Worm (Caenorhabditis elegans) whole organism, L2 larva: Measurements from ENCODE around the gene nhr-197.
"Not testable (repeated sequence)": the region's sequence is repeated elsewhere in the genome, so short reads cannot be mapped to it uniquely, and the experiment has no call there.

ENCODE experiments used
- C34F6.9 ChIP-seq: fragments of 150-350 bp; optimal IDR thresholded peaks from 2 replicates; lab custom pipeline; 2014; ENCODE audit warnings: missing biosample characterization, missing genetic modification characterization
- alr-1 ChIP-seq: fragments of 150-350 bp; optimal IDR thresholded peaks from 2 replicates; lab custom pipeline; 2014; ENCODE audit warnings: missing biosample characterization, missing genetic modification characterization
- blmp-1 ChIP-seq: sonication (generic microtip); optimal IDR thresholded peaks from 2 replicates; lab custom pipeline; 2017; ENCODE audit warnings: missing genetic modification characterization, mild to moderate bottlenecking, missing compliant biosample characterization, antibody characterized with exemption, moderate library complexity; ENCODE audit not compliant: insufficient read depth
- ceh-16 ChIP-seq: fragments of 150-350 bp; optimal IDR thresholded peaks from 2 replicates; lab custom pipeline; 2014; ENCODE audit warnings: missing biosample characterization, missing genetic modification characterization
- ceh-82 ChIP-seq: fragments of 150-350 bp; optimal IDR thresholded peaks from 2 replicates; lab custom pipeline; 2014; ENCODE audit warnings: missing biosample characterization, missing genetic modification characterization
- dmd-4 ChIP-seq: sonication (generic microtip); optimal IDR thresholded peaks from 2 replicates; lab custom pipeline; 2017; ENCODE audit warnings: missing biosample characterization, missing genetic modification characterization
- elt-3 ChIP-seq: sonication (generic microtip); optimal IDR thresholded peaks from 2 replicates; lab custom pipeline; 2017; ENCODE audit warnings: missing biosample characterization, missing genetic modification characterization
- lin-13 ChIP-seq: fragments of 150-350 bp; optimal IDR thresholded peaks from 2 replicates; lab custom pipeline; 2014; ENCODE audit warnings: missing biosample characterization, missing genetic modification reagents, missing genetic modification characterization
- lin-39 ChIP-seq: fragments of 150-350 bp; optimal IDR thresholded peaks from 2 replicates; lab custom pipeline; 2014; ENCODE audit warnings: missing biosample characterization, missing genetic modification reagents, missing genetic modification characterization
- lsy-2 ChIP-seq, 2 experiments: fragments of 150-350 bp in 1 of 2; sonication (generic microtip) in 1 of 2; optimal IDR thresholded peaks; 2 replicates each; lab custom pipeline; 2014 to 2017; ENCODE audit warnings: missing biosample characterization in 2 of 2, missing genetic modification characterization in 2 of 2
- mab-5 ChIP-seq: fragments of 150-350 bp; optimal IDR thresholded peaks from 2 replicates; lab custom pipeline; 2014; ENCODE audit warnings: missing biosample characterization, missing genetic modification characterization
- mbf-1 ChIP-seq: sonication (generic microtip); optimal IDR thresholded peaks from 2 replicates; lab custom pipeline; 2017; ENCODE audit warnings: missing biosample characterization, missing genetic modification characterization
- mdl-1 ChIP-seq, 2 experiments: fragments of 150-350 bp in 1 of 2; sonication (generic microtip) in 1 of 2; optimal IDR thresholded peaks; 2 replicates each; lab custom pipeline; 2017; ENCODE audit warnings: missing biosample characterization in 2 of 2, missing genetic modification characterization in 2 of 2
- nhr-10 ChIP-seq: sonication (generic microtip); optimal IDR thresholded peaks from 2 replicates; lab custom pipeline; 2017; ENCODE audit warnings: missing biosample characterization, missing genetic modification characterization
- nhr-11 ChIP-seq: fragments of 150-350 bp; optimal IDR thresholded peaks from 2 replicates; lab custom pipeline; 2014; ENCODE audit warnings: missing biosample characterization, missing genetic modification characterization
- nhr-12 ChIP-seq: fragments of 150-350 bp; optimal IDR thresholded peaks from 2 replicates; lab custom pipeline; 2014; ENCODE audit warnings: missing biosample characterization, missing genetic modification characterization
- nhr-129 ChIP-seq: fragments of 150-350 bp; optimal IDR thresholded peaks from 2 replicates; lab custom pipeline; 2014; ENCODE audit warnings: missing biosample characterization, missing genetic modification characterization
- nhr-21 ChIP-seq: fragments of 150-350 bp; optimal IDR thresholded peaks from 2 replicates; lab custom pipeline; 2014; ENCODE audit warnings: missing biosample characterization, missing genetic modification characterization
- nhr-23 ChIP-seq: fragments of 150-350 bp; optimal IDR thresholded peaks from 2 replicates; lab custom pipeline; 2014; ENCODE audit warnings: missing biosample characterization, missing genetic modification reagents, missing genetic modification characterization
- nhr-237 ChIP-seq: fragments of 150-350 bp; optimal IDR thresholded peaks from 2 replicates; lab custom pipeline; 2014; ENCODE audit warnings: missing biosample characterization, missing genetic modification characterization
- peb-1 ChIP-seq: fragments of 150-350 bp; optimal IDR thresholded peaks from 2 replicates; lab custom pipeline; 2014; ENCODE audit warnings: missing biosample characterization, missing genetic modification characterization
- skn-1 ChIP-seq: sonication (generic microtip); optimal IDR thresholded peaks from 2 replicates; lab custom pipeline; 2017; ENCODE audit warnings: missing biosample characterization, missing genetic modification characterization
- sma-3 ChIP-seq: sonication (generic microtip); optimal IDR thresholded peaks from 2 replicates; lab custom pipeline; 2016; ENCODE audit warnings: missing genetic modification reagents, missing genetic modification characterization, missing compliant biosample characterization
- sma-9 ChIP-seq, 2 experiments: fragments of 150-350 bp in 1 of 2; sonication (generic microtip) in 1 of 2; optimal IDR thresholded peaks; 2 replicates each; lab custom pipeline; 2014 to 2016; ENCODE audit warnings: missing genetic modification characterization in 2 of 2, mild to moderate bottlenecking in 1 of 2, missing biosample characterization in 1 of 2, missing compliant biosample characterization in 1 of 2, missing genetic modification reagents in 1 of 2, moderate library complexity in 1 of 2
- unc-39 ChIP-seq: fragments of 150-350 bp; optimal IDR thresholded peaks from 2 replicates; lab custom pipeline; 2014; ENCODE audit warnings: missing biosample characterization, missing genetic modification characterization
- unc-55 ChIP-seq: fragments of 150-350 bp; sonication (generic microtip); optimal IDR thresholded peaks from 3 replicates; lab custom pipeline; 2014; ENCODE audit warnings: missing biosample characterization, missing genetic modification reagents, missing genetic modification characterization
- unc-62 ChIP-seq: fragments of 150-350 bp; optimal IDR thresholded peaks from 2 replicates; lab custom pipeline; 2014; ENCODE audit warnings: missing biosample characterization, missing genetic modification reagents, missing genetic modification characterization
- ztf-4 ChIP-seq: fragments of 150-350 bp; optimal IDR thresholded peaks from 2 replicates; lab custom pipeline; 2014; ENCODE audit warnings: missing biosample characterization, missing genetic modification characterization

nhr-197 gene

DNA sequence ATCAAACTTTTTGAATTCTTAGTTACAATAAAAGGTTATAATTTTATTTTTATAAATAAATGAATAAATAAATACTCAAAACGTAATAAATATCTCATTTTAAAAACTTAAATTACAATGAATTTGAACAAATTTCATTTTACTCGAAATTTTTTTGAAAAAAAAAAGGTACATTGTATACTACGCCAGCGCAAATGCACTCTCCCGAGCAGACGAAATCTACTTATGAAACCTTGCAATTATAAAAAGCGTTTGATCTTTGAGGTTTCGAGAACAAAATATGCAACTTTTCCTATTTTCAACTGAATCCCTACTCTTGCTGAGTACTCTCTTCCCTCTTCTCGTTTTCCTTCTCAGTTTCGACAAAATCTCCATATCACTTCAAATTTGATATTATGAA lies at the start of gene nhr-197:
TSS of gene nhr-197 (plus strand) at position 301 of the 400 bp plus-strand sequence.
- TF ChIP-seq mab-5 (no peak), nhr-11 (tag; lab: Kevin White, UChicago) (no peak), skn-1 (tag; lab: Kevin White, UChicago) (no peak), nhr-12 (tag; lab: Kevin White, UChicago) (no peak), peb-1 (tag; lab: Kevin White, UChicago) (no peak), sma-9 (GFP tag; optimal IDR thresholded peaks at IDR 0.05; lab: Kevin White, UChicago) (no peak), sma-9 (tag; optimal IDR thresholded peaks at IDR 0.05; lab: Kevin White, UChicago) (no peak), unc-62 (GFP tag; lab: Kevin White, UChicago) (no peak), nhr-237 (tag; lab: Kevin White, UChicago) (no peak), unc-55 (GFP tag; lab: Kevin White, UChicago) (no peak)
- TF ChIP-seq, all 48 proteins: peak for 0

DNA sequence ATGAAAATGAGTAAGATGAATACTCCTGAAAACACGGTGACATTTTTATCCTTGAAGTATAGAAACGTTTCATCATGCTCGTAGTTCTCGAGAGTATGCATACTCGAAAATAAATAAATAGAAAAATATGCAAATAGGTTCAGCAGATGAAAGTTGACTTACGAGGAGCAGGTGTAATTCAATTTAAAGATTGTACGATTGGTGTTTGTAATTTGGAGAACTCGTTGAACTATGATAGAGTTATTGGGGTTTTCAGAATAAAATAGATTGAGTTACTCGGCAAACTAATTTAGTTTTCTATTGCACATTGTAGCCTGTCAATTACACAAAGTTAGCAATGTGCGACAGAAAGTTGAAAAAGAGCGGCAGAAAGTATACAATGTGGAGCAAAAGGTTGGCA lies 48.9 kb upstream of the nhr-197 start, which contains the start of gene srz-44:
TSS of gene srz-44 (minus strand) at position 101 of the 400 bp plus-strand sequence.
- TF ChIP-seq blmp-1 (tag; lab: Kevin White, UChicago): no peak
- no peak for TF ChIP-seq nhr-12 (tag; lab: Kevin White, UChicago)
- no peak for TF ChIP-seq sma-3
- TF ChIP-seq lin-39 (tag; lab: Kevin White, UChicago): no peak
- no peak for TF ChIP-seq mbf-1 (tag; lab: Kevin White, UChicago)
- no peak for TF ChIP-seq ceh-16 (tag; lab: Kevin White, UChicago)

ce11 chrV:15643192-15643591 lies 44.6 kb upstream of the nhr-197 start, which contains the start of gene C55A1.4:
C55A1.4 (minus strand) TSS chrV:15643292.
- TF ChIP-seq mdl-1 (tag; optimal IDR thresholded peaks at IDR 0.05; lab: Kevin White, UChicago); ztf-4 (tag; lab: Kevin White, UChicago); alr-1: not testable (repeated sequence)

DNA sequence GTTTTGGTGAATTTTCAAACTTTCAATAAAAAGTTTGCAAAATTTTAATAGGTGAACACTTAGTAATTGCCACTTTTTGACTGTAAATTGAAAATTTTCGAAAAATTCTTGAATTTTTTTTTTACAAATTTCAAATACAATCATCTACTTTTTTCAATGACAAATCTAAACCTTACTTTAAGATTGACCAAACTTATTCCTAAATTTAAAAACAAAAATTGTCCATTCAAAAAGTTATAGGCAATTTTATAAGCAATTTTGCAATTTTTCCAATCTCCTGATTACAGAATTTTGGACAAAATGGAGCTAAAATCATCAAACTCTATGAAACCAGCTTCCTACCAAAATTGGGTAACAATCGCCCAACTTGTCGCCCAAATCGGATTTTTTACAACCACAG lies 43.2 kb upstream of the nhr-197 start, which contains the start of gene str-23:
TSS of gene str-23 (plus strand) at position 301 of the 400 bp plus-strand sequence.
- TF ChIP-seq nhr-23 (tag; lab: Kevin White, UChicago): no peak
- TF ChIP-seq elt-3 (tag; lab: Kevin White, UChicago): no peak
- no peak for TF ChIP-seq peb-1 (tag; lab: Kevin White, UChicago)
- no peak for TF ChIP-seq ceh-82 (tag; lab: Kevin White, UChicago)
- no peak for TF ChIP-seq nhr-21 (tag; lab: Kevin White, UChicago)
- no peak for TF ChIP-seq nhr-129 (tag; lab: Kevin White, UChicago)
- TF ChIP-seq nhr-10 (tag; lab: Kevin White, UChicago): no peak
- TF ChIP-seq lsy-2 (tag; optimal IDR thresholded peaks at IDR 0.05; lab: Kevin White, UChicago): no peak
- no peak for TF ChIP-seq mbf-1 (tag; lab: Kevin White, UChicago)
- no peak for TF ChIP-seq lin-13 (GFP tag; lab: Kevin White, UChicago)
- TF ChIP-seq sma-9 (GFP tag; optimal IDR thresholded peaks at IDR 0.05; lab: Kevin White, UChicago): no peak
- no peak for TF ChIP-seq sma-9 (tag; optimal IDR thresholded peaks at IDR 0.05; lab: Kevin White, UChicago)
- TF ChIP-seq ztf-4 (tag; lab: Kevin White, UChicago): no peak
- no peak for TF ChIP-seq C34F6.9 (tag; lab: Kevin White, UChicago)
- TF ChIP-seq, all 48 proteins: peak for 0

- not testable (repeated sequence) for TF ChIP-seq sma-9 (GFP tag; optimal IDR thresholded peaks at IDR 0.05; lab: Kevin White, UChicago); sma-9 (tag; optimal IDR thresholded peaks at IDR 0.05; lab: Kevin White, UChicago); unc-39 (tag; lab: Kevin White, UChicago); dmd-4 (tag; lab: Kevin White, UChicago)
Observed at ce11 chrV:15647536-15648085, 40.1 kb upstream of the nhr-197 start, which contains the start of the genes C55A1.7 and C55A1.6. C55A1.7 (minus strand) TSS chrV:15647636. C55A1.6 (plus strand) TSS chrV:15648035.

DNA sequence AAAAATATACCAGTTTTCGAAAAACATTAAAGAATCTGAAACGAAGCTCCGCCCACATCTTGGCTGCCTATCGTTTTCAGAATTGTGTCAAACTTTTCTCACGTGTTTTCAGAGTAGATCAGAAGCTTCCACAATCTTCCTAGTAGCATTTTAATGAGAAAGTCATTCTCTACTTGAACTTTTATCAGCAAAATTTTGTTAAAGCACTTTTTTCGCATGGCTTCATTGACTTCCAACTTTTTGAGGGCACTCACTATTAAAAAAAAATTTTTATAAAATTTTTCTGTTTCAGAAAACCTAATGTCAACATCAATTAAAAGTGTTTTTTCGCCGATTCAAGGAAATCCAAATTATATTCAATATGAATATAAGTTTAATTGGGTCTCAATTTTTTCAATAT lies 37.6 kb upstream of the nhr-197 start, which contains the start of gene sru-42:
TSS of gene sru-42 (plus strand) at position 301 of the 400 bp plus-strand sequence.
- TF ChIP-seq lin-39 (tag; lab: Kevin White, UChicago): no peak
- TF ChIP-seq, all 48 proteins: peak for 0
